Worm (Caenorhabditis elegans) whole organism, late embryonic: ENCODE results near the gene T11B7.2.

ENCODE experiments used
- ama-1 ChIP-seq: fragments of 150-350 bp; optimal IDR thresholded peaks from 2 replicates; lab custom pipeline; 2014
- ceh-48 ChIP-seq: sonication (generic microtip); optimal IDR thresholded peaks from 2 replicates; lab custom pipeline; 2016; ENCODE audit warnings: missing genetic modification characterization, inconsistent platforms, missing compliant biosample characterization
- ceh-9 ChIP-seq: sonication (generic microtip); optimal IDR thresholded peaks from 2 replicates; lab custom pipeline; 2016; ENCODE audit warnings: mild to moderate bottlenecking, missing genetic modification characterization, inconsistent platforms, missing compliant biosample characterization
- elt-4 ChIP-seq: sonication (generic microtip); optimal IDR thresholded peaks from 2 replicates; lab custom pipeline; 2016; ENCODE audit warnings: missing genetic modification characterization, missing compliant biosample characterization
- eyg-1 ChIP-seq: sonication (generic microtip); optimal IDR thresholded peaks from 2 replicates; lab custom pipeline; 2016; ENCODE audit warnings: missing genotype, missing genetic modification characterization, missing compliant biosample characterization
- hlh-8 ChIP-seq: sonication (generic microtip); optimal IDR thresholded peaks from 2 replicates; lab custom pipeline; 2016; ENCODE audit warnings: missing genotype, missing genetic modification characterization, missing compliant biosample characterization
- lim-6 ChIP-seq: sonication (generic microtip); optimal IDR thresholded peaks from 2 replicates; lab custom pipeline; 2016; ENCODE audit warnings: missing genetic modification characterization, missing compliant biosample characterization
- nhr-11 ChIP-seq: fragments of 150-350 bp; optimal IDR thresholded peaks from 2 replicates; lab custom pipeline; 2014; ENCODE audit warnings: missing biosample characterization, missing genetic modification characterization
- odd-2 ChIP-seq: sonication (generic microtip); optimal IDR thresholded peaks from 2 replicates; lab custom pipeline; 2017; ENCODE audit warnings: antibody characterized with exemption, mild to moderate bottlenecking, missing genetic modification characterization, missing compliant biosample characterization
- pat-9 ChIP-seq: fragments of 200-800 bp; sonication (Bioruptor generic); optimal IDR thresholded peaks from 2 replicates; lab custom pipeline; 2018; ENCODE audit warnings: mild to moderate bottlenecking, missing genetic modification characterization, moderate library complexity, missing compliant biosample characterization
- pha-4 ChIP-seq: fragments of 150-350 bp; optimal IDR thresholded peaks from 2 replicates; lab custom pipeline; 2018; ENCODE audit warnings: missing biosample characterization, missing genetic modification reagents, missing genetic modification characterization
- tbx-2 ChIP-seq: sonication (generic microtip); optimal IDR thresholded peaks from 2 replicates; lab custom pipeline; 2016; ENCODE audit warnings: missing genetic modification characterization, missing compliant biosample characterization
- ztf-16 ChIP-seq: sonication (generic microtip); optimal IDR thresholded peaks from 2 replicates; lab custom pipeline; 2017; ENCODE audit warnings: missing genetic modification characterization, missing compliant biosample characterization

DNA sequence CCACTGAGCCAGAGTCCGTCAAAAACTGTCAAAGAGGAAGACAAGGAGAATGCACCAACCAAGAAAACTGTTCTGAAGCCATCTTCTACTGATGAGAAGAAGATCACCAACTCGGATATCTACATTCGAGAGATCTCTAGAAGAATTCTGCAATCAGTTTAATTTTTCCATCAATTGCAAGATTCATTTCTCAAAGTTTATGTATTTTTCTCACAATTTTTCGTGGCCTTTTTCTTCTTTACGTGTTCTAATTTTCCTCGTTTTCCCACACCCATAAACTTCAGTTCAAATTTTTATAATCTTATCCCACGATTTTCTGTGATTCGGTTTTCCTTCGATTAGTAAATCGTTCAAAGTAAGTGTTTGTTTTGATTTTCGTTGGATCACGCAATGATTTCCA lies 29.5 kb upstream of the T11B7.2 start, which contains the start of gene hdl-2:
- TF ChIP-seq elt-4 (tag; lab: Kevin White, UChicago) (no peak), nhr-11 (no peak), tbx-2 (no peak), hlh-8 (tag; lab: Kevin White, UChicago) (no peak), ceh-48 (tag; lab: Kevin White, UChicago) (no peak), odd-2 (tag; lab: Kevin White, UChicago) (no peak), ama-1 (lab: Kevin White, UChicago) (no peak), eyg-1 (tag; lab: Kevin White, UChicago) (no peak), ztf-16 (tag; lab: Kevin White, UChicago) (no peak), pat-9 (tag; lab: Kevin White, UChicago) (no peak), pha-4 (tag; lab: Kevin White, UChicago) (no peak), lim-6 (tag; lab: Kevin White, UChicago) (no peak), ceh-9 (tag; lab: Kevin White, UChicago) (no peak)
